Worm (Caenorhabditis elegans) whole organism, L4 larva: ENCODE measurements around the gene srsx-12.

ENCODE experiments used
- F37D6.2 ChIP-seq: sonication (generic microtip); optimal IDR thresholded peaks from 2 replicates; lab custom pipeline; 2016; ENCODE audit warnings: mild to moderate bottlenecking, missing genetic modification characterization, missing compliant biosample characterization
- F49E8.2 ChIP-seq: sonication (generic microtip); optimal IDR thresholded peaks from 2 replicates; lab custom pipeline; 2016; ENCODE audit warnings: missing compliant biosample characterization, mild to moderate bottlenecking, missing genetic modification characterization, borderline replicate concordance
- T20F7.1 ChIP-seq: fragments of 200-800 bp; sonication (Bioruptor generic); optimal IDR thresholded peaks from 2 replicates; lab custom pipeline; 2018; ENCODE audit warnings: mild to moderate bottlenecking, missing genetic modification characterization, missing compliant biosample characterization
- Y48G9A.11 ChIP-seq: fragments of 200-800 bp; sonication (Bioruptor generic); IDR thresholded peaks from 2 replicates; pipeline ENCODE4 v1.3.6; 2022; ENCODE audit warnings: missing genetic modification reagents, missing genetic modification characterization, missing compliant biosample characterization
- Y75B8A.6 ChIP-seq: fragments of 200-800 bp; sonication (Bioruptor generic); IDR thresholded peaks from 2 replicates; pipeline ENCODE4 v1.3.6; 2022; ENCODE audit warnings: missing genetic modification reagents, missing genetic modification characterization, missing compliant biosample characterization
- ama-1 ChIP-seq: fragments of 150-350 bp; optimal IDR thresholded peaks from 2 replicates; lab custom pipeline; 2014; ENCODE audit warnings: inconsistent platforms, mixed read lengths
- ceh-44 ChIP-seq: fragments of 200-800 bp; sonication (Bioruptor generic); IDR thresholded peaks from 2 replicates; pipeline ENCODE4 v1.3.6; 2022; ENCODE audit warnings: missing genetic modification reagents, missing genetic modification characterization, missing compliant biosample characterization
- ceh-82 ChIP-seq: sonication (generic microtip); optimal IDR thresholded peaks from 2 replicates; lab custom pipeline; 2017; ENCODE audit warnings: missing biosample characterization, missing genetic modification characterization
- ctbp-1 ChIP-seq: fragments of 200-800 bp; sonication (Bioruptor generic); IDR thresholded peaks from 2 replicates; pipeline ENCODE4 v1.3.6; 2022; ENCODE audit warnings: missing genetic modification reagents, missing genetic modification characterization, missing compliant biosample characterization
- daf-12 ChIP-seq: fragments of 150-350 bp; optimal IDR thresholded peaks from 2 replicates; lab custom pipeline; 2014; ENCODE audit warnings: missing biosample characterization, missing genetic modification reagents, missing genetic modification characterization
- daf-16 ChIP-seq, 3 experiments: sonication (generic microtip); optimal IDR thresholded peaks; 2 replicates each; lab custom pipeline; 2016 to 2017; ENCODE audit warnings: missing genetic modification characterization in 3 of 3, missing genetic modification reagents in 3 of 3, mild to moderate bottlenecking in 2 of 3, missing compliant biosample characterization in 2 of 3, missing biosample characterization in 1 of 3, moderate library complexity in 1 of 3
- dmd-6 ChIP-seq: fragments of 200-800 bp; sonication (Bioruptor generic); IDR thresholded peaks from 2 replicates; pipeline ENCODE4 v1.3.6; 2022; ENCODE audit warnings: missing genetic modification reagents, missing genetic modification characterization, missing compliant biosample characterization
- dpl-1 ChIP-seq: fragments of 150-350 bp; optimal IDR thresholded peaks from 2 replicates; lab custom pipeline; 2014; ENCODE audit warnings: missing biosample characterization, missing genetic modification reagents, missing genetic modification characterization
- dve-1 ChIP-seq: sonication (generic microtip); optimal IDR thresholded peaks from 2 replicates; lab custom pipeline; 2017; ENCODE audit warnings: antibody characterized with exemption, mild to moderate bottlenecking, missing genetic modification characterization, missing compliant biosample characterization; ENCODE audit not compliant: insufficient read depth
- gei-8 ChIP-seq: fragments of 200-800 bp; sonication (Bioruptor generic); optimal IDR thresholded peaks from 2 replicates; lab custom pipeline; 2018; ENCODE audit warnings: mild to moderate bottlenecking, missing genetic modification characterization, missing compliant biosample characterization
- hlh-11 ChIP-seq: fragments of 200-800 bp; sonication (Bioruptor generic); optimal IDR thresholded peaks from 2 replicates; lab custom pipeline; 2018; ENCODE audit warnings: mild to moderate bottlenecking, missing genetic modification characterization, missing compliant biosample characterization
- hlh-30 ChIP-seq: sonication (generic microtip); optimal IDR thresholded peaks from 2 replicates; lab custom pipeline; 2017; ENCODE audit warnings: antibody characterized with exemption, mild to moderate bottlenecking, missing genetic modification characterization, missing compliant biosample characterization; ENCODE audit not compliant: insufficient read depth
- jun-1 ChIP-seq: fragments of 150-350 bp; optimal IDR thresholded peaks from 2 replicates; lab custom pipeline; 2014; ENCODE audit warnings: missing biosample characterization, missing genetic modification reagents, missing genetic modification characterization
- lin-13 ChIP-seq: fragments of 150-350 bp; optimal IDR thresholded peaks from 2 replicates; lab custom pipeline; 2014; ENCODE audit warnings: missing biosample characterization, missing genetic modification reagents, missing genetic modification characterization
- lin-38 ChIP-seq: fragments of 200-800 bp; sonication (Bioruptor generic); IDR thresholded peaks from 2 replicates; pipeline ENCODE4 v1.3.6; 2022; ENCODE audit warnings: missing genetic modification reagents, missing genetic modification characterization, missing compliant biosample characterization
- lin-39 ChIP-seq: fragments of 150-350 bp; optimal IDR thresholded peaks from 2 replicates; lab custom pipeline; 2014; ENCODE audit warnings: missing biosample characterization, missing genetic modification reagents, missing genetic modification characterization
- madf-5 ChIP-seq, 2 experiments: fragments of 200-800 bp; sonication (Bioruptor generic); IDR thresholded peaks; 2 replicates each; pipeline ENCODE4 v1.3.6; 2022; ENCODE audit warnings: missing compliant biosample characterization in 2 of 2, missing genetic modification characterization in 2 of 2
- madf-9 ChIP-seq: fragments of 200-800 bp; sonication (Bioruptor generic); conservative IDR thresholded peaks from 2 replicates; pipeline ENCODE4 v1.3.6; 2022; ENCODE audit warnings: missing genetic modification reagents, missing genetic modification characterization, missing compliant biosample characterization
- mes-2 ChIP-seq: sonication (generic microtip); optimal IDR thresholded peaks from 2 replicates; lab custom pipeline; 2016; ENCODE audit warnings: missing genotype, mild to moderate bottlenecking, missing genetic modification characterization, missing compliant biosample characterization; ENCODE audit not compliant: poor library complexity, severe bottlenecking
- mxl-3 ChIP-seq: fragments of 200-800 bp; sonication (Bioruptor generic); optimal IDR thresholded peaks from 2 replicates; lab custom pipeline; 2018; ENCODE audit warnings: mild to moderate bottlenecking, missing genetic modification characterization, missing compliant biosample characterization
- nhr-10 ChIP-seq: fragments of 150-350 bp; optimal IDR thresholded peaks from 2 replicates; lab custom pipeline; 2014; ENCODE audit warnings: missing biosample characterization, missing genetic modification characterization
- nhr-102 ChIP-seq: sonication (generic microtip); optimal IDR thresholded peaks from 2 replicates; lab custom pipeline; 2016; ENCODE audit warnings: mild to moderate bottlenecking, missing genetic modification characterization, moderate library complexity, missing compliant biosample characterization
- nhr-237 ChIP-seq: sonication (generic microtip); optimal IDR thresholded peaks from 2 replicates; lab custom pipeline; 2017; ENCODE audit warnings: missing biosample characterization, missing genetic modification characterization
- nhr-28 ChIP-seq: fragments of 150-350 bp; optimal IDR thresholded peaks from 2 replicates; lab custom pipeline; 2014; ENCODE audit warnings: missing biosample characterization, missing genetic modification characterization
- nhr-41 ChIP-seq: fragments of 200-800 bp; sonication (Bioruptor generic); IDR thresholded peaks from 2 replicates; pipeline ENCODE4 v1.3.6; 2022; ENCODE audit warnings: missing genetic modification reagents, missing genetic modification characterization, missing compliant biosample characterization
- nhr-48 ChIP-seq: sonication (generic microtip); optimal IDR thresholded peaks from 2 replicates; lab custom pipeline; 2016; ENCODE audit warnings: mild to moderate bottlenecking, missing genetic modification characterization, missing compliant biosample characterization
- php-3 ChIP-seq: fragments of 200-800 bp; sonication (Bioruptor generic); IDR thresholded peaks from 2 replicates; pipeline ENCODE4 v1.3.6; 2022; ENCODE audit warnings: missing genetic modification reagents, missing genetic modification characterization, missing compliant biosample characterization
- pqm-1 ChIP-seq: sonication (generic microtip); optimal IDR thresholded peaks from 2 replicates; lab custom pipeline; 2017; ENCODE audit warnings: missing biosample characterization, missing genetic modification characterization
- rbr-2 ChIP-seq: sonication (generic microtip); optimal IDR thresholded peaks from 2 replicates; lab custom pipeline; 2016; ENCODE audit warnings: missing genotype, missing genetic modification characterization, missing compliant biosample characterization
- snpc-1.2 ChIP-seq: fragments of 200-800 bp; sonication (Bioruptor generic); IDR thresholded peaks from 2 replicates; pipeline ENCODE4 v1.3.6; 2022; ENCODE audit warnings: missing genetic modification reagents, missing genetic modification characterization, missing compliant biosample characterization
- zag-1 ChIP-seq: fragments of 150-350 bp; optimal IDR thresholded peaks from 2 replicates; lab custom pipeline; 2014; ENCODE audit warnings: missing biosample characterization, missing genetic modification characterization
- zfp-2 ChIP-seq: sonication (generic microtip); optimal IDR thresholded peaks from 2 replicates; lab custom pipeline; 2016; ENCODE audit warnings: mild to moderate bottlenecking, missing genetic modification characterization, missing compliant biosample characterization
- ztf-7 ChIP-seq: fragments of 150-350 bp; optimal IDR thresholded peaks from 2 replicates; lab custom pipeline; 2014; ENCODE audit warnings: missing biosample characterization, missing genetic modification characterization

Gene srsx-12

DNA sequence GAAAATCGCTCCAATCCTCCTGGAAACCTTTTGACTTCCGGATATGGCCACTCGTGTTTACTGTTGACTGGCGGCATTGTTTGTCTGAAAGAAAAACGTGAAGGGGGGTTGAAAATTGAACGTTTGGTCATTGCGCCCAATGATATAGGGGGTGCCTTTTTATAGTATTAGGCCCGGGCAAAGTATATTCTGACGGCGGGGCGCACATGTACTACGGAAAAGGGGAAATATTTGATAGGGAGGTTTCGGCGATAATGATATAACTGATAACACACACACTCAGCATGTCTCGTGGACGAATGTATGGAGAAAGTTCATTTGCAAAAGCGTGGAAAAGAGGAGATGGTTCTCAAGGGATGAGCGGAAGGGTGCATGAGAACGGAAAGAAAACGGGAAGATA, 46.9 kb upstream of the srsx-12 start, which contains the start of gene cpt-4 (continued):
- TF ChIP-seq dpl-1 (GFP tag; lab: Kevin White, UChicago) (no peak), ctbp-1 (GFP tag; lab: Robert Waterston, UW) (no peak), ceh-44 (GFP tag; lab: Robert Waterston, UW) (no peak), ama-1 (lab: Kevin White, UChicago) (no peak), lin-13 (GFP tag; lab: Kevin White, UChicago) (no peak), madf-9 (GFP tag; lab: Robert Waterston, UW) (no peak), rbr-2 (tag; lab: Kevin White, UChicago) (no peak), dmd-6 (GFP tag; lab: Robert Waterston, UW) (peak; percentile 81), T20F7.1 (GFP tag; lab: Kevin White, UChicago) (no peak), snpc-1.2 (no peak), Y75B8A.6 (GFP tag; lab: Robert Waterston, UW) (no peak), nhr-28 (tag; lab: Kevin White, UChicago) (peak; percentile 85), nhr-237 (no peak), zag-1 (tag; lab: Kevin White, UChicago) (no peak), php-3 (GFP tag; lab: Robert Waterston, UW) (peak; percentile 41; the same call in 1 of the 2 replicates)

DNA sequence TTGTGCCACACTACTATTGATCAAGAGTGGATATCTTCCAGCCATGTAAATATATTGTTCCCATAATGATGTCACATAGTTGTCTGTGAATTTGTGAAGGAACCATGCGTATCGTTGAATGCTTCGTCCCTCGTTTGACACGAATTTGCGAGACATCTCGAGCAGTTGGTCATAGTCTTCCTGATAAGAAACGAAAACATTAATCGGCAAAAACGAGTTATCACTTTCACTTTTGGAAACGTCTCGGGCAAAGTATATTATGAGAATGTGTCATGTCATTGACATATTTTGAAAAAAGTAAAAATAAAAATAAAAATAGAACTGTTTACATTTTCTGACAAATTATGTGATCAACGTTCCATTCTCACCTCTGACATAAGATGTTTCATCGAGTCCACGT, 45.7 kb upstream of the srsx-12 start:
- TF ChIP-seq mxl-3, result peak; percentile 12
- no peak for TF ChIP-seq ctbp-1 (GFP tag; lab: Robert Waterston, UW)
- TF ChIP-seq nhr-41 (GFP tag; lab: Robert Waterston, UW), result no peak
- TF ChIP-seq php-3 (GFP tag; lab: Robert Waterston, UW), result 0 out of 2 replicates have a peak, but pooled peaks have one; percentile 24
- TF ChIP-seq mes-2 (tag; lab: Kevin White, UChicago), result no peak
- TF ChIP-seq snpc-1.2, result no peak
- peak; percentile 25 for TF ChIP-seq nhr-28 (tag; lab: Kevin White, UChicago)
- peak; percentile 18 for TF ChIP-seq dve-1 (tag; lab: Kevin White, UChicago)
- TF ChIP-seq nhr-48 (tag; lab: Kevin White, UChicago), result peak; percentile 39
- no peak for TF ChIP-seq zfp-2 (tag; lab: Kevin White, UChicago)
- TF ChIP-seq ceh-44 (GFP tag; lab: Robert Waterston, UW), result no peak
- TF ChIP-seq lin-38 (GFP tag; lab: Robert Waterston, UW), result no peak
- no peak for TF ChIP-seq F37D6.2
- TF ChIP-seq F49E8.2 (tag; lab: Kevin White, UChicago), result no peak
- peak; percentile 70 for TF ChIP-seq hlh-11 (tag; lab: Kevin White, UChicago)
- TF ChIP-seq jun-1 (tag; lab: Kevin White, UChicago), result no peak
- TF ChIP-seq daf-12, result no peak
- peak; percentile 37 for TF ChIP-seq nhr-102
- TF ChIP-seq hlh-30, result peak; percentile 17
- no peak for TF ChIP-seq dpl-1 (GFP tag; lab: Kevin White, UChicago)
- no peak for TF ChIP-seq nhr-10
- TF ChIP-seq dmd-6 (GFP tag; lab: Robert Waterston, UW), result peak; percentile 77
- TF ChIP-seq ceh-82, result no peak
- TF ChIP-seq pqm-1 (tag; lab: Kevin White, UChicago), result peak; percentile 10
- TF ChIP-seq nhr-237, result no peak
- no peak for TF ChIP-seq Y48G9A.11 (GFP tag; lab: Robert Waterston, UW)
- TF ChIP-seq madf-5 (GFP tag; IDR thresholded peaks at IDR 0.05; lab: Robert Waterston, UW), result no peak
- no peak for TF ChIP-seq ztf-7 (tag; lab: Kevin White, UChicago)
- TF ChIP-seq daf-16 (GFP tag; optimal IDR thresholded peaks at IDR 0.05; lab: Kevin White, UChicago), result no peak
- TF ChIP-seq daf-16 (tag; optimal IDR thresholded peaks at IDR 0.05; lab: Kevin White, UChicago), result peak; percentile 30
- no peak for TF ChIP-seq lin-39 (tag; lab: Kevin White, UChicago)

DNA sequence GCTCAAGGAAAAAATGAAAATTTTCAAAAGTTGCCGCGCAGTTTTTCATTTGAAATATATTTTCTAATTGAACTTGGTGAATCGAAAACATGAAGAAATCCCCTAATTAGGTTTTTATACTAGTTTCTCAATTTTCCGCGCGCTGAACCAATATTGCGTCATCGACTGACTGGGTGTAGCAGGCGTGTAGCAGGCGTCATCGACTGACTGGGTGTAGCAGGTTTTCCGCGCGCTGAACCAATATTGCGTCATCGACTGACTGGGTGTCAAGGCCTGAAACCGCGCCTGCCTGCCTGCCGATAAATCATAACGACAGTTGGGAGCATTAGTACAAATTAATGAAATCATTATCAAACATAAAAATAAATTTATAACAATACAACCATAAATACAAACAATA, 42.6 kb upstream of the srsx-12 start:
- TF ChIP-seq hlh-11 (tag; lab: Kevin White, UChicago) (peak; percentile 10), gei-8 (GFP tag; lab: Kevin White, UChicago) (no peak)
